Fruit fly (Drosophila melanogaster): ENCODE data around the gene CG43783.

The CG43783 gene

dm6 chr3L:8978678-8979413 is 24.8 kb upstream of the CG43783 start (continued):
- no peak for TF ChIP-seq CG16779 (GFP tag; IDR thresholded peaks at IDR 0.05)
- no peak for TF ChIP-seq kni (GFP tag; optimal IDR thresholded peaks at IDR 0.05)
- TF ChIP-seq CG14441 (GFP tag; IDR thresholded peaks at IDR 0.05) = peak; percentile 42; the same call in 1 of the 2 replicates
- TF ChIP-seq CG5953 (GFP tag; IDR thresholded peaks at IDR 0.05) = 0 out of 2 replicates have a peak, but pooled peaks have one; percentile 24
- no peak for TF ChIP-seq CG12659 (GFP tag; optimal IDR thresholded peaks at IDR 0.05)
- no peak for TF ChIP-seq CG30020 (tag; optimal IDR thresholded peaks at IDR 0.05)
- no peak for TF ChIP-seq CG12744 (GFP tag; optimal IDR thresholded peaks at IDR 0.05)
- no peak for TF ChIP-seq ranshi (GFP tag; IDR thresholded peaks at IDR 0.05)
- no peak for TF ChIP-seq pfk (GFP tag; optimal IDR thresholded peaks at IDR 0.05)
- no peak for TF ChIP-seq CG8765 (GFP tag; IDR thresholded peaks at IDR 0.05)
- no peak for TF ChIP-seq CG43689 (GFP tag; IDR thresholded peaks at IDR 0.05)
- no peak for TF ChIP-seq HLH54F (GFP tag; optimal IDR thresholded peaks at IDR 0.05)
- no peak for TF ChIP-seq HLH4C (GFP tag; IDR thresholded peaks at IDR 0.05; ENCODE audit: partially characterized antibody)
- no peak for TF ChIP-seq Spps (tag; optimal IDR thresholded peaks at IDR 0.05)
- no peak for TF ChIP-seq CG8924 (tag; optimal IDR thresholded peaks at IDR 0.05)
- TF ChIP-seq Myb (GFP tag; optimal IDR thresholded peaks at IDR 0.05) = no peak
- TF ChIP-seq CG8478 (optimal IDR thresholded peaks at IDR 0.05) = no peak
- TF ChIP-seq CG14965 (GFP tag; optimal IDR thresholded peaks at IDR 0.05; ENCODE audit: borderline replicate concordance) = no peak
- TF ChIP-seq CG1647 (GFP tag; optimal IDR thresholded peaks at IDR 0.05) = no peak
- TF ChIP-seq Dfd (GFP tag; optimal IDR thresholded peaks at IDR 0.05) = no peak
- no peak for TF ChIP-seq CG3281 (GFP tag; optimal IDR thresholded peaks at IDR 0.05)
- no peak for TF ChIP-seq CG10431 (GFP tag; optimal IDR thresholded peaks at IDR 0.05)
- TF ChIP-seq Awh (GFP tag; IDR thresholded peaks at IDR 0.05) = no peak
- TF ChIP-seq trem (tag; optimal IDR thresholded peaks at IDR 0.05) = no peak
- no peak for TF ChIP-seq CG42726 (GFP tag; IDR thresholded peaks at IDR 0.05; ENCODE audit: partially characterized antibody)
- TF ChIP-seq CG7987 (GFP tag; optimal IDR thresholded peaks at IDR 0.05) = no peak
- TF ChIP-seq Opbp (GFP tag; IDR thresholded peaks at IDR 0.05; ENCODE audit: partially characterized antibody) = no peak
- TF ChIP-seq CG15269 (tag; optimal IDR thresholded peaks at IDR 0.05) = no peak
- no peak for TF ChIP-seq BEAF-32 (GFP tag; optimal IDR thresholded peaks at IDR 0.05)
- TF ChIP-seq CHES-1-like (GFP tag; optimal IDR thresholded peaks at IDR 0.05) = no peak
- TF ChIP-seq E2f1 (GFP tag; IDR thresholded peaks at IDR 0.05) = 0 out of 2 replicates have a peak, but pooled peaks have one; percentile 14
- TF ChIP-seq mld (GFP tag; IDR thresholded peaks at IDR 0.05; ENCODE audit: partially characterized antibody) = no peak
- TF ChIP-seq peb (GFP tag; IDR thresholded peaks at IDR 0.05) = no peak
- TF ChIP-seq CG14667 (GFP tag; IDR thresholded peaks at IDR 0.05) = no peak
- no peak for TF ChIP-seq Hmr (GFP tag; optimal IDR thresholded peaks at IDR 0.05)
- TF ChIP-seq Nf-YA (GFP tag; IDR thresholded peaks at IDR 0.05) = no peak
- no peak for TF ChIP-seq stwl (tag; optimal IDR thresholded peaks at IDR 0.05)
- no peak for TF ChIP-seq CG2129 (GFP tag; IDR thresholded peaks at IDR 0.05; ENCODE audit: partially characterized antibody)
- TF ChIP-seq Rfx (GFP tag; IDR thresholded peaks at IDR 0.05) = no peak
- peak; percentile 49 for TF ChIP-seq oc (tag; optimal IDR thresholded peaks at IDR 0.05)
- TF ChIP-seq row (GFP tag; IDR thresholded peaks at IDR 0.05) = peak; percentile 49; the same call in 2 of the 3 replicates
- TF ChIP-seq CG6854 (GFP tag; optimal IDR thresholded peaks at IDR 0.05) = no peak
- TF ChIP-seq ase (GFP tag; IDR thresholded peaks at IDR 0.05) = peak; percentile 30; the same call in 1 of the 3 replicates
- no peak for TF ChIP-seq B-H1 (GFP tag; IDR thresholded peaks at IDR 0.05)
- TF ChIP-seq CG6765 (GFP tag; optimal IDR thresholded peaks at IDR 0.05) = no peak
- TF ChIP-seq Atf-2 (GFP tag; optimal IDR thresholded peaks at IDR 0.05) = no peak
- no peak for TF ChIP-seq Side (GFP tag; optimal IDR thresholded peaks at IDR 0.05)
- TF ChIP-seq CG2116 (GFP tag; optimal IDR thresholded peaks at IDR 0.05) = no peak
- TF ChIP-seq CG8089 (GFP tag; optimal IDR thresholded peaks at IDR 0.05) = no peak
- no peak for TF ChIP-seq CG3995 (GFP tag; optimal IDR thresholded peaks at IDR 0.05)

All from whole organism, embryonic.